Fruit fly (Drosophila melanogaster) whole organism, embryonic: ENCODE results near the gene Fkbp59.
A peak's percentile ranks its signal among the peaks of the same experiment; 100 is the strongest.

Experiments used
- Atf3 ChIP-seq: fragments of 200-800 bp; sonication (Bioruptor generic); optimal IDR thresholded peaks from 3 replicates; lab custom pipeline; 2016; ENCODE audit warnings: missing biosample characterization, missing genetic modification characterization
- Bgb ChIP-seq: fragments of 200-800 bp; sonication (Bioruptor generic); IDR thresholded peaks from 2 replicates; pipeline ENCODE4 v1.3.6; 2022; ENCODE audit warnings: missing biosample characterization, missing genetic modification characterization; ENCODE audit not compliant: partially characterized antibody
- CG10321 ChIP-seq: fragments of 200-800 bp; sonication (Bioruptor generic); IDR thresholded peaks from 2 replicates; pipeline ENCODE4 v1.3.6; 2022; ENCODE audit warnings: missing biosample characterization, missing genetic modification characterization
- CG10366 ChIP-seq: fragments of 200-800 bp; sonication (Bioruptor generic); IDR thresholded peaks from 2 replicates; pipeline ENCODE4 v1.3.6; 2022; ENCODE audit warnings: missing biosample characterization, missing genetic modification characterization
- CG11085 ChIP-seq: fragments of 200-800 bp; sonication (Bioruptor generic); IDR thresholded peaks from 2 replicates; pipeline ENCODE4 v1.3.6; 2022; ENCODE audit warnings: missing biosample characterization, missing genetic modification characterization
- CG11398 ChIP-seq: fragments of 200-800 bp; sonication (Bioruptor generic); optimal IDR thresholded peaks from 2 replicates; lab custom pipeline; 2016; ENCODE audit warnings: missing biosample characterization, missing genetic modification characterization
- CG11723 ChIP-seq: fragments of 200-800 bp; sonication (Bioruptor generic); optimal IDR thresholded peaks from 2 replicates; lab custom pipeline; 2017; ENCODE audit warnings: missing biosample characterization, mild to moderate bottlenecking, missing genetic modification characterization
- CG12391 ChIP-seq: fragments of 200-800 bp; sonication (Bioruptor generic); optimal IDR thresholded peaks from 3 replicates; lab custom pipeline; 2018; ENCODE audit warnings: missing biosample characterization, mild to moderate bottlenecking, missing genetic modification characterization, moderate library complexity
- CG18262 ChIP-seq: fragments of 200-800 bp; optimal IDR thresholded peaks from 3 replicates; lab custom pipeline; 2019; ENCODE audit warnings: missing biosample characterization, mild to moderate bottlenecking, missing genetic modification characterization, moderate library complexity
- CG2199 ChIP-seq: fragments of 200-800 bp; sonication (Bioruptor generic); IDR thresholded peaks from 3 replicates; pipeline ENCODE4 v1.3.6; 2022; ENCODE audit warnings: missing biosample characterization, missing genetic modification characterization
- CG3065 ChIP-seq: fragments of 200-800 bp; sonication (Bioruptor generic); optimal IDR thresholded peaks from 2 replicates; lab custom pipeline; 2016; ENCODE audit warnings: missing biosample characterization, missing genetic modification characterization
- CG32532 ChIP-seq: fragments of 200-800 bp; sonication (Bioruptor generic); IDR thresholded peaks from 2 replicates; pipeline ENCODE4 v1.3.6; 2022; ENCODE audit warnings: missing biosample characterization, missing genetic modification characterization
- CG33557 ChIP-seq: fragments of 200-800 bp; sonication (Bioruptor generic); optimal IDR thresholded peaks from 2 replicates; lab custom pipeline; 2019; ENCODE audit warnings: missing biosample characterization, mild to moderate bottlenecking, missing genetic modification characterization, moderate library complexity
- CG34422 ChIP-seq: fragments of 200-800 bp; sonication (Bioruptor generic); IDR thresholded peaks from 3 replicates; pipeline ENCODE4 v1.3.6; 2022; ENCODE audit warnings: missing biosample characterization, missing genetic modification characterization
- CG43689 ChIP-seq: fragments of 200-800 bp; sonication (Bioruptor generic); IDR thresholded peaks from 2 replicates; pipeline ENCODE4 v1.3.6; 2022; ENCODE audit warnings: missing biosample characterization, missing genetic modification characterization
- CG5953 ChIP-seq: fragments of 200-800 bp; sonication (Bioruptor generic); IDR thresholded peaks from 2 replicates; pipeline ENCODE4 v1.3.6; 2022; ENCODE audit warnings: missing biosample characterization, missing genetic modification characterization
- CG7556 ChIP-seq: fragments of 200-800 bp; sonication (Bioruptor generic); optimal IDR thresholded peaks from 2 replicates; lab custom pipeline; 2017; ENCODE audit warnings: missing biosample characterization, mild to moderate bottlenecking, missing genetic modification characterization
- CkIIα-i1 ChIP-seq: fragments of 200-800 bp; sonication (Bioruptor generic); IDR thresholded peaks from 2 replicates; pipeline ENCODE4 v1.3.6; 2022; ENCODE audit warnings: missing biosample characterization, missing genetic modification characterization
- CrebB ChIP-seq: fragments of 200-800 bp; sonication (Bioruptor generic); optimal IDR thresholded peaks from 3 replicates; lab custom pipeline; 2018; ENCODE audit warnings: missing biosample characterization, mild to moderate bottlenecking, missing genetic modification characterization
- Deaf1 ChIP-seq: fragments of 200-800 bp; optimal IDR thresholded peaks from 3 replicates; lab custom pipeline; 2019; ENCODE audit warnings: missing biosample characterization, mild to moderate bottlenecking, missing genetic modification characterization, moderate library complexity
- GATAe ChIP-seq: fragments of 200-800 bp; sonication (Bioruptor generic); conservative IDR thresholded peaks from 2 replicates; pipeline ENCODE4 v1.3.6; 2022; ENCODE audit warnings: missing biosample characterization, missing genetic modification characterization
- Jarid2 ChIP-seq: fragments of 200-800 bp; sonication (Bioruptor generic); optimal IDR thresholded peaks from 3 replicates; lab custom pipeline; 2017; ENCODE audit warnings: mild to moderate bottlenecking, missing biosample characterization, missing genetic modification reagents, missing genetic modification characterization
- Lpt ChIP-seq: fragments of >200 bp; optimal IDR thresholded peaks from 2 replicates; lab custom pipeline; 2018; ENCODE audit warnings: missing biosample characterization, missing genetic modification characterization
- Nf-YC ChIP-seq: fragments of 200-800 bp; optimal IDR thresholded peaks from 3 replicates; lab custom pipeline; 2019; ENCODE audit warnings: missing biosample characterization, mild to moderate bottlenecking, missing genetic modification characterization, moderate library complexity
- Optix ChIP-seq: fragments of 200-800 bp; sonication (Bioruptor generic); IDR thresholded peaks from 3 replicates; pipeline ENCODE4 v1.3.6; 2022; ENCODE audit warnings: missing biosample characterization, missing genetic modification characterization
- Side ChIP-seq: fragments of 200-800 bp; sonication (Bioruptor generic); optimal IDR thresholded peaks from 2 replicates; lab custom pipeline; 2016; ENCODE audit warnings: missing biosample characterization, missing genetic modification characterization
- ase ChIP-seq: fragments of 200-800 bp; sonication (Bioruptor generic); IDR thresholded peaks from 3 replicates; pipeline ENCODE4 v1.3.6; 2022; ENCODE audit warnings: missing biosample characterization, missing genetic modification characterization
- cas ChIP-seq: fragments of 200-800 bp; sonication (Bioruptor generic); IDR thresholded peaks from 2 replicates; pipeline ENCODE4 v1.3.6; 2022; ENCODE audit warnings: missing biosample characterization, missing genetic modification characterization
- chinmo ChIP-seq: fragments of 200-800 bp; sonication (Bioruptor generic); IDR thresholded peaks from 4 replicates; pipeline ENCODE4 v1.3.6; 2022; ENCODE audit warnings: missing biosample characterization, missing genetic modification characterization; ENCODE audit not compliant: partially characterized antibody
- ci ChIP-seq: fragments of 200-800 bp; sonication (Bioruptor generic); IDR thresholded peaks from 3 replicates; pipeline ENCODE4 v1.3.6; 2022; ENCODE audit warnings: missing biosample characterization, missing genetic modification characterization
- cwo ChIP-seq: fragments of 200-800 bp; sonication (Bioruptor generic); optimal IDR thresholded peaks from 3 replicates; lab custom pipeline; 2017; ENCODE audit warnings: missing biosample characterization, missing genetic modification characterization, mild to moderate bottlenecking, moderate library complexity, missing genetic modification reagents
- dan ChIP-seq: fragments of 200-800 bp; sonication (Bioruptor generic); IDR thresholded peaks from 2 replicates; pipeline ENCODE4 v1.3.6; 2022; ENCODE audit warnings: missing biosample characterization, missing genetic modification characterization
- dimm ChIP-seq: fragments of 200-800 bp; sonication (Bioruptor generic); IDR thresholded peaks from 2 replicates; pipeline ENCODE4 v1.3.6; 2022; ENCODE audit warnings: missing biosample characterization, missing genetic modification characterization
- dm ChIP-seq: fragments of 200-800 bp; sonication (Bioruptor generic); optimal IDR thresholded peaks from 3 replicates; lab custom pipeline; 2016; ENCODE audit warnings: missing biosample characterization, missing genetic modification characterization
- ewg ChIP-seq: fragments of 200-800 bp; sonication (Bioruptor generic); optimal IDR thresholded peaks from 3 replicates; lab custom pipeline; 2017; ENCODE audit warnings: mild to moderate bottlenecking, missing biosample characterization, missing genetic modification reagents, missing genetic modification characterization
- fu2 ChIP-seq: fragments of 200-800 bp; sonication (Bioruptor generic); optimal IDR thresholded peaks from 2 replicates; lab custom pipeline; 2016; ENCODE audit warnings: missing biosample characterization, missing genetic modification characterization
- gem ChIP-seq: fragments of 200-800 bp; sonication (Bioruptor generic); optimal IDR thresholded peaks from 2 replicates; lab custom pipeline; 2019; ENCODE audit warnings: missing biosample characterization, mild to moderate bottlenecking, missing genetic modification characterization, moderate library complexity
- gsb ChIP-seq: fragments of 200-800 bp; sonication (Bioruptor generic); IDR thresholded peaks from 2 replicates; pipeline ENCODE4 v1.3.6; 2022; ENCODE audit warnings: missing biosample characterization, missing genetic modification characterization
- lilli ChIP-seq: fragments of 200-800 bp; sonication (Bioruptor generic); optimal IDR thresholded peaks from 3 replicates; lab custom pipeline; 2016; ENCODE audit warnings: missing biosample characterization, missing genetic modification characterization
- nau ChIP-seq: fragments of 200-800 bp; sonication (Bioruptor generic); optimal IDR thresholded peaks from 3 replicates; lab custom pipeline; 2017; ENCODE audit warnings: missing biosample characterization, mild to moderate bottlenecking, missing genetic modification characterization, missing genetic modification reagents
- nmo ChIP-seq: fragments of 200-800 bp; sonication (Bioruptor generic); optimal IDR thresholded peaks from 2 replicates; lab custom pipeline; 2018; ENCODE audit warnings: missing biosample characterization, mild to moderate bottlenecking, missing genetic modification characterization, moderate library complexity
- nom ChIP-seq: fragments of 200-800 bp; sonication (Bioruptor generic); optimal IDR thresholded peaks from 2 replicates; lab custom pipeline; 2017; ENCODE audit warnings: missing biosample characterization, missing genetic modification characterization, mild to moderate bottlenecking, moderate library complexity, missing genetic modification reagents
- peb ChIP-seq: fragments of 200-800 bp; sonication (Bioruptor generic); IDR thresholded peaks from 2 replicates; pipeline ENCODE4 v1.3.6; 2022; ENCODE audit warnings: missing biosample characterization, missing genetic modification characterization
- row ChIP-seq: fragments of 200-800 bp; sonication (Bioruptor generic); IDR thresholded peaks from 3 replicates; pipeline ENCODE4 v1.3.6; 2022; ENCODE audit warnings: missing biosample characterization, missing genetic modification characterization
- sens ChIP-seq: fragments of 200-800 bp; sonication (Bioruptor generic); peaks from one replicate; lab custom pipeline; 2016; ENCODE audit warnings: missing biosample characterization, missing genetic modification characterization
- so ChIP-seq: fragments of 200-800 bp; sonication (Bioruptor generic); IDR thresholded peaks from 3 replicates; pipeline ENCODE4 v1.3.6; 2022; ENCODE audit warnings: missing biosample characterization, missing genetic modification characterization
- ssp ChIP-seq: fragments of 200-800 bp; sonication (Bioruptor generic); IDR thresholded peaks from 2 replicates; pipeline ENCODE4 v1.3.6; 2022; ENCODE audit warnings: missing biosample characterization, missing genetic modification characterization
- sug ChIP-seq: fragments of 200-800 bp; optimal IDR thresholded peaks from 2 replicates; lab custom pipeline; 2019; ENCODE audit warnings: missing biosample characterization, mild to moderate bottlenecking, missing genetic modification characterization, moderate library complexity
- tgo ChIP-seq: fragments of 200-800 bp; sonication (Bioruptor generic); IDR thresholded peaks from 3 replicates; pipeline ENCODE4 v1.3.6; 2022; ENCODE audit warnings: missing biosample characterization, missing genetic modification characterization
- tin ChIP-seq: fragments of 200-800 bp; sonication (Bioruptor generic); optimal IDR thresholded peaks from 3 replicates; lab custom pipeline; 2016; ENCODE audit warnings: missing biosample characterization, missing genetic modification characterization
- trem ChIP-seq: fragments of 200-800 bp; optimal IDR thresholded peaks from 3 replicates; lab custom pipeline; 2019; ENCODE audit warnings: missing biosample characterization, mild to moderate bottlenecking, missing genetic modification characterization, moderate library complexity
- wek ChIP-seq: fragments of 200-800 bp; sonication (Bioruptor generic); optimal IDR thresholded peaks from 3 replicates; lab custom pipeline; 2018; ENCODE audit warnings: missing biosample characterization, mild to moderate bottlenecking, missing genetic modification characterization, moderate library complexity

The Fkbp59 gene

DNA sequence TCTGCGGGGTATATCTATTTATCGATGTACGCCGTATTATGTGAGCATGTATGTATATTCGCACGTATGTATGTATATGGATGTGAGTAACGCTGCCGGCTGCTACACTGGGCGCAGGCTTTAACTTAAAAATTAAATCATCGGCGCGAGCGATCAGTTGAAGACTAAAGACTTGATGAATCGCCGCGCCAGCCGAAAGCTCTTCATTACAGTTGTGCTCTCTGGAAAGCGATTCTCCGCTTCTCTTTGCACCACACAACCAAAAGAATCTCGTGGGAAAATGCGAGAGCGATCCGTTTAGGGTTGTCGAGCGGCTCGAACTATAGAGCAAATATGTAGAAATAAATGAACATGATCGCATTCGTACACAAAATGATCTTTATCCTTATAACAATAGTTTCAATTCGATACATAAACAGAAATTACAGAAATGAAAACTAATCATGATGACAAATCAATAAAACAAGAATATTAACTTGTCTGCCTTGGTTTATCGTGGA, 20.7 kb downstream of the Fkbp59 start, which contains the start of gene CG13124 (continued):
- TF ChIP-seq nmo (GFP tag; lab: Kevin White, UChicago) (no peak), CG5953 (GFP tag; lab: Robert Waterston, UW) (no peak), ewg (GFP tag; lab: Kevin White, UChicago) (no peak), CG3065 (GFP tag; lab: Kevin White, UChicago) (no peak), CG43689 (no peak), sens (GFP tag; lab: Kevin White, UChicago) (peak; percentile 84), row (GFP tag; lab: Robert Waterston, UW) (peak; percentile 70), tin (GFP tag; lab: Kevin White, UChicago) (no peak), wek (GFP tag; lab: Kevin White, UChicago) (peak; percentile 21), gsb (peak; percentile 7; the same call in 1 of the 2 replicates), so (GFP tag; lab: Robert Waterston, UW) (peak; percentile 61; the same call in 1 of the 3 replicates), tgo (GFP tag; lab: Robert Waterston, UW) (no peak), Jarid2 (GFP tag; lab: Kevin White, UChicago) (peak; percentile 10), CkIIα-i1 (GFP tag; lab: Robert Waterston, UW) (no peak), Side (GFP tag; lab: Kevin White, UChicago) (no peak), Nf-YC (peak; percentile 10), Atf3 (GFP tag; lab: Kevin White, UChicago) (no peak), CG33557 (GFP tag; lab: Kevin White, UChicago) (no peak), CG34422 (GFP tag; lab: Robert Waterston, UW) (no peak; the same call in 2 of the 3 replicates), Bgb (GFP tag; lab: Robert Waterston, UW) (0 out of 2 replicates have a peak, but pooled peaks have one; percentile 16), nau (GFP tag; lab: Kevin White, UChicago) (no peak), sug (tag; lab: Kevin White, UChicago) (no peak), cas (GFP tag; lab: Robert Waterston, UW) (no peak), Deaf1 (tag; lab: Kevin White, UChicago) (peak; percentile 34), CG11398 (no peak), chinmo (GFP tag; lab: Robert Waterston, UW) (peak; percentile 80; the same call in 1 of the 4 replicates), GATAe (GFP tag; lab: Robert Waterston, UW) (no peak), CG32532 (GFP tag; lab: Robert Waterston, UW) (peak; percentile 73; the same call in 1 of the 2 replicates), ase (GFP tag; lab: Robert Waterston, UW) (no peak), fu2 (GFP tag; lab: Kevin White, UChicago) (no peak)

dm6 chr2L:9911783-9912182, 24.0 kb downstream of the Fkbp59 start:
- TF ChIP-seq CG11723 (GFP tag; lab: Kevin White, UChicago): no peak
- no peak for TF ChIP-seq peb (GFP tag; lab: Robert Waterston, UW)
- TF ChIP-seq CG11085 (GFP tag; lab: Robert Waterston, UW): no peak
- no peak for TF ChIP-seq dm
- TF ChIP-seq dimm (GFP tag; lab: Robert Waterston, UW): no peak
- no peak for TF ChIP-seq nom (GFP tag; lab: Kevin White, UChicago)
- TF ChIP-seq Lpt (GFP tag; lab: Kevin White, UChicago): no peak
- TF ChIP-seq CrebB: no peak
- no peak for TF ChIP-seq trem (tag; lab: Kevin White, UChicago)
- no peak for TF ChIP-seq CG10321 (GFP tag; lab: Robert Waterston, UW)
- TF ChIP-seq gem (tag; lab: Kevin White, UChicago): peak; percentile 10
- no peak for TF ChIP-seq CG7556
- no peak for TF ChIP-seq cwo (GFP tag; lab: Kevin White, UChicago)
- TF ChIP-seq ssp (GFP tag; lab: Robert Waterston, UW): no peak
- TF ChIP-seq lilli (GFP tag; lab: Kevin White, UChicago): peak; percentile 57
- no peak for TF ChIP-seq CG12391 (tag; lab: Kevin White, UChicago)
- peak; percentile 24; the same call in 1 of the 3 replicates for TF ChIP-seq Optix
- TF ChIP-seq ci (GFP tag; lab: Robert Waterston, UW): peak; percentile 73; the same call in 2 of the 3 replicates
- no peak for TF ChIP-seq CG10366 (GFP tag; lab: Robert Waterston, UW)
- no peak for TF ChIP-seq CG18262 (tag; lab: Kevin White, UChicago)
- TF ChIP-seq dan (GFP tag; lab: Robert Waterston, UW): no peak
- TF ChIP-seq CG2199 (GFP tag; lab: Robert Waterston, UW): no peak
